Fruit fly (Drosophila melanogaster): Measurements from ENCODE around the gene CG4073.

The CG4073 gene

dm6 chr3R:10675101-10675500 is 39.5 kb upstream of the CG4073 start (continued):
- TF ChIP-seq cas (GFP tag; IDR thresholded peaks at IDR 0.05) (0 out of 2 replicates have a peak, but pooled peaks have one; percentile 28), tll (GFP tag; optimal IDR thresholded peaks at IDR 0.05) (no peak), CG8944 (GFP tag; optimal IDR thresholded peaks at IDR 0.05) (no peak), CG11696 (GFP tag; IDR thresholded peaks at IDR 0.05) (no peak), CG2678 (tag; optimal IDR thresholded peaks at IDR 0.05) (peak; percentile 35), CG11695 (GFP tag; IDR thresholded peaks at IDR 0.05) (no peak), Camta (GFP tag; optimal IDR thresholded peaks at IDR 0.05) (peak; percentile 41), sob (GFP tag; IDR thresholded peaks at IDR 0.05) (peak; percentile 68), CG2129 (GFP tag; IDR thresholded peaks at IDR 0.05; ENCODE audit: partially characterized antibody) (peak; percentile 46; the same call in 1 of the 2 replicates), CG5180 (GFP tag; optimal IDR thresholded peaks at IDR 0.05) (no peak), gt (GFP tag; IDR thresholded peaks at IDR 0.05) (no peak), dan (GFP tag; IDR thresholded peaks at IDR 0.05) (no peak), CG12104 (GFP tag; optimal IDR thresholded peaks at IDR 0.05) (no peak), Nf-YB (GFP tag; optimal IDR thresholded peaks at IDR 0.05) (no peak), Doc3 (GFP tag; IDR thresholded peaks at IDR 0.05; ENCODE audit: partially characterized antibody) (peak; percentile 59; the same call in 2 of the 3 replicates), CG15696 (tag; optimal IDR thresholded peaks at IDR 0.05) (no peak), CG11560 (tag; IDR thresholded peaks at IDR 0.05) (no peak), pita (GFP tag; optimal IDR thresholded peaks at IDR 0.05) (peak; percentile 99), CG17359 (tag; optimal IDR thresholded peaks at IDR 0.05) (no peak), slou (GFP tag; optimal IDR thresholded peaks at IDR 0.05) (peak; percentile 52), ERR (GFP tag; optimal IDR thresholded peaks at IDR 0.05) (peak; percentile 27), CG14050 (GFP tag; IDR thresholded peaks at IDR 0.05) (no peak), aop (GFP tag; IDR thresholded peaks at IDR 0.05) (no peak), pzg (GFP tag; optimal IDR thresholded peaks at IDR 0.05) (peak; percentile 50), CG8924 (tag; optimal IDR thresholded peaks at IDR 0.05) (no peak), luna (GFP tag; optimal IDR thresholded peaks at IDR 0.05) (peak; percentile 13), Mad (GFP tag; optimal IDR thresholded peaks at IDR 0.05) (peak; percentile 3), Ssrp (tag; optimal IDR thresholded peaks at IDR 0.05) (no peak), CG13775 (GFP tag; optimal IDR thresholded peaks at IDR 0.05) (no peak), CoRest (tag; optimal IDR thresholded peaks at IDR 0.05) (peak; percentile 54), Sin3A (optimal IDR thresholded peaks at IDR 0.05) (no peak), Vsx1 (GFP tag; optimal IDR thresholded peaks at IDR 0.05) (no peak), CG6689 (GFP tag; IDR thresholded peaks at IDR 0.05) (no peak), CG10147 (GFP tag; optimal IDR thresholded peaks at IDR 0.05) (no peak), E2f2 (GFP tag; IDR thresholded peaks at IDR 0.05) (peak; percentile 80), CG17612 (GFP tag; IDR thresholded peaks at IDR 0.05) (no peak), Ets97D (GFP tag; optimal IDR thresholded peaks at IDR 0.05) (peak; percentile 55), CG10543 (GFP tag; optimal IDR thresholded peaks at IDR 0.05) (peak; percentile 37), ham (GFP tag; IDR thresholded peaks at IDR 0.05) (no peak), usp (GFP tag; optimal IDR thresholded peaks at IDR 0.05) (no peak), fd64A (GFP tag; optimal IDR thresholded peaks at IDR 0.05) (no peak), ab (GFP tag; optimal IDR thresholded peaks at IDR 0.05) (no peak), Dll (GFP tag; IDR thresholded peaks at IDR 0.05; ENCODE audit: partially characterized antibody) (peak; percentile 79), CG9876 (GFP tag; optimal IDR thresholded peaks at IDR 0.05) (peak; percentile 61), trem (tag; optimal IDR thresholded peaks at IDR 0.05) (peak; percentile 76), CG1529 (GFP tag; optimal IDR thresholded peaks at IDR 0.05) (no peak), Usf (GFP tag; optimal IDR thresholded peaks at IDR 0.05) (no peak), CG4617 (GFP tag; optimal IDR thresholded peaks at IDR 0.05; ENCODE audit: borderline replicate concordance) (peak; percentile 1), hkb (optimal IDR thresholded peaks at IDR 0.05) (no peak), hkb (GFP tag; IDR thresholded peaks at IDR 0.05) (no peak), caup (GFP tag; optimal IDR thresholded peaks at IDR 0.05; ENCODE audit: severe bottlenecking) (peak; percentile 73), CG12942 (GFP tag; optimal IDR thresholded peaks at IDR 0.05) (peak; percentile 23)
